Worm (Caenorhabditis elegans) whole organism, L3 larva: ENCODE results near the gene Y46G5A.38.

Experiments used
- R02D3.7 ChIP-seq: fragments of 150-350 bp; optimal IDR thresholded peaks from 2 replicates; lab custom pipeline; 2014; ENCODE audit warnings: missing biosample characterization, missing genetic modification characterization
- elt-1 ChIP-seq: fragments of 150-350 bp; optimal IDR thresholded peaks from 2 replicates; lab custom pipeline; 2014; ENCODE audit warnings: missing biosample characterization, missing genetic modification characterization
- elt-2 ChIP-seq: sonication (generic microtip); optimal IDR thresholded peaks from 2 replicates; lab custom pipeline; 2016; ENCODE audit warnings: missing genetic modification reagents, mild to moderate bottlenecking, missing genetic modification characterization, missing compliant biosample characterization
- elt-3 ChIP-seq, 3 experiments: fragments of 150-350 bp in 1 of 3; sonication (generic microtip) in 2 of 3; optimal IDR thresholded peaks; 2 replicates in 2 of 3; 4 replicates in 1 of 3; lab custom pipeline; 2014 to 2017; ENCODE audit warnings: missing biosample characterization in 3 of 3, missing genetic modification characterization in 3 of 3
- eor-1 ChIP-seq, 2 experiments: fragments of 150-350 bp; optimal IDR thresholded peaks; 2 replicates each; lab custom pipeline; 2014 to 2018; ENCODE audit warnings: missing biosample characterization in 2 of 2, missing genetic modification characterization in 2 of 2
- fkh-10 ChIP-seq: sonication (generic microtip); optimal IDR thresholded peaks from 2 replicates; lab custom pipeline; 2017; ENCODE audit warnings: missing biosample characterization, missing genetic modification reagents, missing genetic modification characterization
- fos-1 ChIP-seq: fragments of 150-350 bp; optimal IDR thresholded peaks from 2 replicates; lab custom pipeline; 2014; ENCODE audit warnings: missing biosample characterization, missing genetic modification characterization
- jun-1 ChIP-seq: fragments of 150-350 bp; optimal IDR thresholded peaks from 2 replicates; lab custom pipeline; 2014; ENCODE audit warnings: missing biosample characterization, missing genetic modification reagents, missing genetic modification characterization
- mdl-1 ChIP-seq: fragments of 150-350 bp; optimal IDR thresholded peaks from 2 replicates; lab custom pipeline; 2014; ENCODE audit warnings: missing biosample characterization, missing genetic modification characterization
- nhr-11 ChIP-seq: fragments of 150-350 bp; optimal IDR thresholded peaks from 2 replicates; lab custom pipeline; 2014; ENCODE audit warnings: missing biosample characterization, missing genetic modification characterization
- nhr-237 ChIP-seq: fragments of 150-350 bp; optimal IDR thresholded peaks from 2 replicates; lab custom pipeline; 2014; ENCODE audit warnings: missing biosample characterization, missing genetic modification characterization
- unc-62 ChIP-seq: fragments of 150-350 bp; sonication (generic microtip); optimal IDR thresholded peaks from 4 replicates; lab custom pipeline; 2014; ENCODE audit warnings: missing biosample characterization, missing genetic modification reagents, missing genetic modification characterization
- zag-1 ChIP-seq: fragments of 150-350 bp; optimal IDR thresholded peaks from 2 replicates; lab custom pipeline; 2014; ENCODE audit warnings: missing biosample characterization, missing genetic modification characterization
- ztf-4 ChIP-seq: fragments of 150-350 bp; optimal IDR thresholded peaks from 2 replicates; lab custom pipeline; 2014; ENCODE audit warnings: missing biosample characterization, missing genetic modification characterization

- TF ChIP-seq ztf-4 (no peak), eor-1 (tag; optimal IDR thresholded peaks at IDR 0.05; lab: Kevin White, UChicago) (no peak), fkh-10 (GFP tag; lab: Kevin White, UChicago) (no peak), elt-1 (tag; lab: Kevin White, UChicago) (no peak), zag-1 (tag; lab: Kevin White, UChicago) (no peak), mdl-1 (tag; lab: Kevin White, UChicago) (no peak), nhr-237 (tag; lab: Kevin White, UChicago) (no peak), elt-2 (tag; lab: Kevin White, UChicago) (no peak), elt-3 (tag; optimal IDR thresholded peaks at IDR 0.05; lab: Kevin White, UChicago) (no peak), R02D3.7 (no peak), unc-62 (GFP tag; lab: Kevin White, UChicago) (no peak), jun-1 (tag; lab: Kevin White, UChicago) (no peak), fos-1 (tag; lab: Kevin White, UChicago) (no peak), nhr-11 (tag; lab: Kevin White, UChicago) (no peak)
Measured at ce11 chrII:12789497-12789896, 37.4 kb upstream of the Y46G5A.38 start.
